Fruit fly (Drosophila melanogaster) whole organism, embryonic: ENCODE results near the gene CG45045.

Experiments used
- BtbVII ChIP-seq: fragments of 200-800 bp; sonication (Bioruptor generic); optimal IDR thresholded peaks from 3 replicates; lab custom pipeline; 2017; ENCODE audit warnings: missing biosample characterization, mild to moderate bottlenecking, missing genetic modification characterization
- CG12071 ChIP-seq: fragments of 200-800 bp; sonication (Bioruptor generic); optimal IDR thresholded peaks from 3 replicates; lab custom pipeline; 2018; ENCODE audit warnings: missing biosample characterization, mild to moderate bottlenecking, missing genetic modification characterization
- CG12236 ChIP-seq: fragments of 200-800 bp; sonication (Bioruptor generic); optimal IDR thresholded peaks from 2 replicates; lab custom pipeline; 2016; ENCODE audit warnings: missing biosample characterization, missing genetic modification characterization
- CG14441 ChIP-seq: fragments of 200-800 bp; sonication (Bioruptor generic); IDR thresholded peaks from 2 replicates; pipeline ENCODE4 v1.3.6; 2022; ENCODE audit warnings: missing biosample characterization, missing genetic modification characterization
- CG1529 ChIP-seq: fragments of 200-800 bp; sonication (Bioruptor generic); optimal IDR thresholded peaks from 3 replicates; lab custom pipeline; 2018; ENCODE audit warnings: missing biosample characterization, missing genetic modification characterization
- CG18011 ChIP-seq: fragments of 200-800 bp; sonication (Bioruptor generic); optimal IDR thresholded peaks from 2 replicates; lab custom pipeline; 2017; ENCODE audit warnings: missing biosample characterization, missing genetic modification characterization, mild to moderate bottlenecking, moderate library complexity, missing genotype
- CG18619 ChIP-seq: fragments of 200-800 bp; sonication (Bioruptor generic); optimal IDR thresholded peaks from 3 replicates; lab custom pipeline; 2017; ENCODE audit warnings: missing biosample characterization, mild to moderate bottlenecking, missing genetic modification characterization
- CG2129 ChIP-seq: fragments of 200-800 bp; sonication (Bioruptor generic); IDR thresholded peaks from 2 replicates; pipeline ENCODE4 v1.3.6; 2022; ENCODE audit warnings: missing biosample characterization, missing genetic modification characterization; ENCODE audit not compliant: partially characterized antibody
- CG2889 ChIP-seq: fragments of 200-800 bp; sonication (Bioruptor generic); IDR thresholded peaks from 3 replicates; pipeline ENCODE4 v1.3.6; 2022; ENCODE audit warnings: missing biosample characterization, missing genetic modification characterization
- CG32532 ChIP-seq: fragments of 200-800 bp; sonication (Bioruptor generic); IDR thresholded peaks from 2 replicates; pipeline ENCODE4 v1.3.6; 2022; ENCODE audit warnings: missing biosample characterization, missing genetic modification characterization
- CG43689 ChIP-seq: fragments of 200-800 bp; sonication (Bioruptor generic); IDR thresholded peaks from 2 replicates; pipeline ENCODE4 v1.3.6; 2022; ENCODE audit warnings: missing biosample characterization, missing genetic modification characterization
- CG6813 ChIP-seq: fragments of 200-800 bp; sonication (Bioruptor generic); optimal IDR thresholded peaks from 2 replicates; lab custom pipeline; 2017; ENCODE audit warnings: missing biosample characterization, missing genetic modification characterization, mild to moderate bottlenecking, moderate library complexity, missing genetic modification reagents
- CG7556 ChIP-seq: fragments of 200-800 bp; sonication (Bioruptor generic); optimal IDR thresholded peaks from 2 replicates; lab custom pipeline; 2017; ENCODE audit warnings: missing biosample characterization, mild to moderate bottlenecking, missing genetic modification characterization
- CG8281 ChIP-seq: fragments of 200-800 bp; sonication (Bioruptor generic); optimal IDR thresholded peaks from 2 replicates; lab custom pipeline; 2018; ENCODE audit warnings: missing biosample characterization, mild to moderate bottlenecking, missing genetic modification characterization, moderate library complexity
- CG8290 ChIP-seq, 3 experiments: fragments of 200-800 bp; sonication (Bioruptor generic); optimal IDR thresholded peaks; 2 replicates each; lab custom pipeline; 2016 to 2019; ENCODE audit warnings: missing biosample characterization in 3 of 3, missing genetic modification characterization in 3 of 3, mild to moderate bottlenecking in 2 of 3, moderate library complexity in 1 of 3
- CG8388 ChIP-seq: fragments of 200-800 bp; sonication (Bioruptor generic); optimal IDR thresholded peaks from 2 replicates; lab custom pipeline; 2019; ENCODE audit warnings: missing biosample characterization, mild to moderate bottlenecking, missing genetic modification characterization, moderate library complexity
- D ChIP-seq, 2 experiments: fragments of 200-800 bp in 1 of 2; fragments of >200 bp in 1 of 2; sonication (Bioruptor generic) in 1 of 2; optimal IDR thresholded peaks; 2 replicates in 1 of 2; 3 replicates in 1 of 2; lab custom pipeline; 2017; ENCODE audit warnings: mild to moderate bottlenecking in 1 of 2, missing biosample characterization in 1 of 2, missing genetic modification characterization in 1 of 2, missing genetic modification reagents in 1 of 2
- Dip2 ChIP-seq: fragments of 200-800 bp; sonication (Bioruptor generic); IDR thresholded peaks from 2 replicates; pipeline ENCODE4 v1.3.6; 2022; ENCODE audit warnings: missing biosample characterization, missing genetic modification characterization
- Dip3 ChIP-seq: fragments of 200-800 bp; sonication (Bioruptor generic); optimal IDR thresholded peaks from 3 replicates; lab custom pipeline; 2016; ENCODE audit warnings: missing biosample characterization, missing genetic modification characterization
- H15 ChIP-seq: fragments of 200-800 bp; sonication (Bioruptor generic); IDR thresholded peaks from 3 replicates; pipeline ENCODE4 v1.3.6; 2022; ENCODE audit warnings: missing biosample characterization, missing genetic modification characterization
- HHEX ChIP-seq: fragments of 200-800 bp; sonication (Bioruptor generic); optimal IDR thresholded peaks from 3 replicates; lab custom pipeline; 2017; ENCODE audit warnings: missing biosample characterization, mild to moderate bottlenecking, missing genetic modification characterization, missing genetic modification reagents
- HLHmδ ChIP-seq: fragments of 200-800 bp; sonication (Bioruptor generic); optimal IDR thresholded peaks from 2 replicates; lab custom pipeline; 2018; ENCODE audit warnings: missing biosample characterization, mild to moderate bottlenecking, missing genetic modification characterization, moderate library complexity
- Mrtf ChIP-seq: fragments of 200-800 bp; sonication (Bioruptor generic); IDR thresholded peaks from 3 replicates; pipeline ENCODE4 v1.3.6; 2022; ENCODE audit warnings: missing biosample characterization, missing genetic modification characterization
- NK7.1 ChIP-seq: fragments of 200-800 bp; sonication (Bioruptor generic); optimal IDR thresholded peaks from 3 replicates; lab custom pipeline; 2016; ENCODE audit warnings: missing biosample characterization, missing genetic modification characterization
- PHDP ChIP-seq: fragments of 200-800 bp; sonication (Bioruptor generic); optimal IDR thresholded peaks from 3 replicates; lab custom pipeline; 2018; ENCODE audit warnings: missing biosample characterization, mild to moderate bottlenecking, missing genetic modification characterization, moderate library complexity
- Spps ChIP-seq: fragments of 200-800 bp; sonication (Bioruptor generic); optimal IDR thresholded peaks from 2 replicates; lab custom pipeline; 2018; ENCODE audit warnings: missing biosample characterization, mild to moderate bottlenecking, missing genetic modification characterization
- Vsx1 ChIP-seq: fragments of 200-800 bp; sonication (Bioruptor generic); optimal IDR thresholded peaks from 2 replicates; lab custom pipeline; 2017; ENCODE audit warnings: missing biosample characterization, mild to moderate bottlenecking, missing genetic modification characterization, missing genetic modification reagents
- ab ChIP-seq: fragments of 200-800 bp; sonication (Bioruptor generic); optimal IDR thresholded peaks from 2 replicates; lab custom pipeline; 2016; ENCODE audit warnings: missing biosample characterization, missing genetic modification characterization
- az2 ChIP-seq: fragments of 200-800 bp; sonication (Bioruptor generic); optimal IDR thresholded peaks from 3 replicates; lab custom pipeline; 2016; ENCODE audit warnings: missing biosample characterization, missing genetic modification characterization
- bigmax ChIP-seq: fragments of 200-800 bp; sonication (Bioruptor generic); optimal IDR thresholded peaks from 2 replicates; lab custom pipeline; 2018; ENCODE audit warnings: missing biosample characterization, mild to moderate bottlenecking, missing genetic modification characterization
- bowl ChIP-seq: fragments of 200-800 bp; sonication (Bioruptor generic); IDR thresholded peaks from 2 replicates; pipeline ENCODE4 v1.3.6; 2022; ENCODE audit warnings: missing biosample characterization, missing genetic modification characterization
- cato ChIP-seq: fragments of 200-800 bp; sonication (Bioruptor generic); optimal IDR thresholded peaks from 2 replicates; lab custom pipeline; 2016; ENCODE audit warnings: missing biosample characterization, missing genetic modification characterization, borderline replicate concordance
- da ChIP-seq: fragments of 200-800 bp; sonication (Bioruptor generic); optimal IDR thresholded peaks from 2 replicates; lab custom pipeline; 2016; ENCODE audit warnings: missing biosample characterization, missing genetic modification characterization
- dmrt11E ChIP-seq: fragments of 200-800 bp; sonication (Bioruptor generic); optimal IDR thresholded peaks from 3 replicates; lab custom pipeline; 2018; ENCODE audit warnings: missing biosample characterization, mild to moderate bottlenecking, missing genetic modification characterization, moderate library complexity
- fd96Cb ChIP-seq: fragments of 200-800 bp; sonication (Bioruptor generic); optimal IDR thresholded peaks from 2 replicates; lab custom pipeline; 2018; ENCODE audit warnings: missing biosample characterization, mild to moderate bottlenecking, missing genetic modification characterization, moderate library complexity
- fu2 ChIP-seq: fragments of 200-800 bp; sonication (Bioruptor generic); optimal IDR thresholded peaks from 2 replicates; lab custom pipeline; 2016; ENCODE audit warnings: missing biosample characterization, missing genetic modification characterization
- gce ChIP-seq: fragments of 200-800 bp; sonication (Bioruptor generic); IDR thresholded peaks from 3 replicates; pipeline ENCODE4 v1.3.6; 2022; ENCODE audit warnings: missing biosample characterization, missing genetic modification characterization
- h ChIP-seq: fragments of >200 bp; optimal IDR thresholded peaks from 2 replicates; lab custom pipeline; 2017
- jigr1 ChIP-seq: fragments of 200-800 bp; sonication (Bioruptor generic); IDR thresholded peaks from 3 replicates; pipeline ENCODE4 v1.3.6; 2022; ENCODE audit warnings: missing biosample characterization, missing genetic modification characterization
- mam ChIP-seq: fragments of 200-800 bp; sonication (Bioruptor generic); optimal IDR thresholded peaks from 3 replicates; lab custom pipeline; 2016; ENCODE audit warnings: missing biosample characterization, missing genetic modification characterization
- mirr ChIP-seq: fragments of 200-800 bp; sonication (Bioruptor generic); optimal IDR thresholded peaks from 3 replicates; lab custom pipeline; 2018; ENCODE audit warnings: missing biosample characterization, mild to moderate bottlenecking, missing genetic modification characterization
- pfk ChIP-seq: fragments of 200-800 bp; sonication (Bioruptor generic); optimal IDR thresholded peaks from 2 replicates; lab custom pipeline; 2018; ENCODE audit warnings: missing biosample characterization, mild to moderate bottlenecking, missing genetic modification characterization, moderate library complexity
- row ChIP-seq: fragments of 200-800 bp; sonication (Bioruptor generic); IDR thresholded peaks from 3 replicates; pipeline ENCODE4 v1.3.6; 2022; ENCODE audit warnings: missing biosample characterization, missing genetic modification characterization
- salm ChIP-seq: fragments of 200-800 bp; sonication (Bioruptor generic); optimal IDR thresholded peaks from 2 replicates; lab custom pipeline; 2018; ENCODE audit warnings: missing biosample characterization, mild to moderate bottlenecking, missing genetic modification characterization
- slbo ChIP-seq: fragments of 200-800 bp; sonication (Bioruptor generic); IDR thresholded peaks from 2 replicates; pipeline ENCODE4 v1.3.6; 2022; ENCODE audit warnings: missing biosample characterization, missing genetic modification characterization
- slou ChIP-seq: fragments of 200-800 bp; sonication (Bioruptor generic); optimal IDR thresholded peaks from 3 replicates; lab custom pipeline; 2016; ENCODE audit warnings: missing biosample characterization, missing genetic modification characterization
- toy ChIP-seq: fragments of 200-800 bp; sonication (Bioruptor generic); IDR thresholded peaks from 2 replicates; pipeline ENCODE4 v1.3.6; 2022; ENCODE audit warnings: missing biosample characterization, missing genetic modification characterization
- unpg ChIP-seq: fragments of 200-800 bp; sonication (Bioruptor generic); optimal IDR thresholded peaks from 3 replicates; lab custom pipeline; 2018; ENCODE audit warnings: missing biosample characterization, mild to moderate bottlenecking, missing genetic modification characterization, moderate library complexity
- vnd ChIP-seq: fragments of 200-800 bp; sonication (Bioruptor generic); IDR thresholded peaks from 3 replicates; pipeline ENCODE4 v1.3.6; 2022; ENCODE audit warnings: missing biosample characterization, missing genetic modification characterization; ENCODE audit not compliant: partially characterized antibody
- wek ChIP-seq: fragments of 200-800 bp; sonication (Bioruptor generic); optimal IDR thresholded peaks from 3 replicates; lab custom pipeline; 2018; ENCODE audit warnings: missing biosample characterization, mild to moderate bottlenecking, missing genetic modification characterization, moderate library complexity

The CG45045 gene

DNA sequence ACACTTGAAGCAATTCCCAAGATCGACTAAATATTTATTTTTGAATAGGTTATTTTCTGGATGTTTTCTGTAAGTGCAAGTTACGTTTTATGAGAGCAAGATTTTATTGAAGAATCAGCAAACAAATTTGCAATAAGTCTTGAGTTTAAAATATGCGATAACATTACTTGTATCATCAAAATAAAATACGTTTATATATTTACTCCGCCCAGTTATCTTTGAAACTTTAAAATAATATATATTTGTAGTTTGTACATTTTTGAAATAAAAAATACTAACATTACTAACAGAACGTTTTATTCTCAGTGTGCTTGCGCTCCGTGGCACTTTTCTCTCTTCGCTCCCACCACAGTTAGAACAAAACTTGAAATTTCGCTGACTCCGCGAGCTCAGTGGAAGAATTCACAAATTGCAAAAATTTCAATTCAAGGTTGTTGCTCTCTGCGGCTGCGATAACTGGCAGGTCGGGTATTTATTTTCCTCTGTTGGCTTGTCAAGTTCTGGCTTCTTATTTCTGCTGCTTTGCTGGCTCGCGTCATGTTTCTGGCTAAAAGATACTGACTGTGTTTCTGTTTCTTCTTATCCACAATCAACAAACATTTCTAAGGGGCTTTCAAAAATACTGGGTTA, 12.1 kb downstream of the CG45045 start (continued):
- TF ChIP-seq CG32532 (GFP tag; lab: Robert Waterston, UW) (no peak), pfk (no peak), bigmax (GFP tag; lab: Kevin White, UChicago) (no peak), HHEX (no peak), slou (no peak), vnd (GFP tag; lab: Robert Waterston, UW) (no peak), CG43689 (GFP tag; lab: Robert Waterston, UW) (no peak), ab (GFP tag; lab: Kevin White, UChicago) (no peak), az2 (GFP tag; lab: Kevin White, UChicago) (no peak), CG1529 (GFP tag; lab: Kevin White, UChicago) (no peak), fu2 (GFP tag; lab: Kevin White, UChicago) (no peak), row (0 out of 3 replicates have a peak, but pooled peaks have one; percentile 20), salm (tag; lab: Kevin White, UChicago) (no peak), CG7556 (GFP tag; lab: Kevin White, UChicago) (peak; percentile 17), unpg (GFP tag; lab: Kevin White, UChicago) (peak; percentile 20), bowl (GFP tag; lab: Robert Waterston, UW) (no peak), CG2129 (GFP tag; lab: Robert Waterston, UW) (no peak), CG8388 (GFP tag; lab: Kevin White, UChicago) (no peak), mam (no peak), h (lab: Kevin White, UChicago) (no peak), toy (GFP tag; lab: Robert Waterston, UW) (no peak), CG12071 (no peak), cato (GFP tag; lab: Kevin White, UChicago) (no peak), PHDP (no peak), da (no peak), CG2889 (no peak), mirr (GFP tag; lab: Kevin White, UChicago) (no peak), D (optimal IDR thresholded peaks at IDR 0.05; lab: Kevin White, UChicago) (no peak), D (GFP tag; optimal IDR thresholded peaks at IDR 0.05; lab: Kevin White, UChicago) (no peak), fd96Cb (tag; lab: Kevin White, UChicago) (no peak), CG12236 (GFP tag; lab: Kevin White, UChicago) (no peak), Spps (tag; lab: Kevin White, UChicago) (no peak), Dip3 (GFP tag; lab: Kevin White, UChicago) (no peak), CG14441 (GFP tag; lab: Robert Waterston, UW) (no peak), gce (GFP tag; lab: Robert Waterston, UW) (no peak), CG6813 (GFP tag; lab: Kevin White, UChicago) (no peak), HLHmδ (GFP tag; lab: Kevin White, UChicago) (no peak), Mrtf (no peak), jigr1 (no peak), H15 (GFP tag; lab: Robert Waterston, UW) (no peak), CG18011 (no peak), NK7.1 (GFP tag; lab: Kevin White, UChicago) (no peak), slbo (GFP tag; lab: Robert Waterston, UW) (no peak), CG8281 (no peak), Vsx1 (no peak), dmrt11E (tag; lab: Kevin White, UChicago) (peak; percentile 3), Dip2 (GFP tag; lab: Robert Waterston, UW) (no peak), CG18619 (GFP tag; lab: Kevin White, UChicago) (no peak), wek (GFP tag; lab: Kevin White, UChicago) (no peak), BtbVII (GFP tag; lab: Kevin White, UChicago) (no peak), CG8290 (GFP tag; optimal IDR thresholded peaks at IDR 0.05; lab: Kevin White, UChicago) (no peak), CG8290 (tag; optimal IDR thresholded peaks at IDR 0.05; lab: Kevin White, UChicago) (no peak)
